Worm (Caenorhabditis elegans): ENCODE results near the gene nol-56.

ce11 chrV:10355773-10356335 is 3.1 kb upstream of the nol-56 start, which contains the start of gene sluh-7:
- TF ChIP-seq jun-1 (tag; optimal IDR thresholded peaks at IDR 0.05): no peak
- no peak for TF ChIP-seq ets-5 (GFP tag; IDR thresholded peaks at IDR 0.05)
- peak; percentile 93 for TF ChIP-seq mep-1 (tag; optimal IDR thresholded peaks at IDR 0.05)
- TF ChIP-seq nhr-237 (tag; optimal IDR thresholded peaks at IDR 0.05): peak; percentile 41
- TF ChIP-seq isw-1 (GFP tag; IDR thresholded peaks at IDR 0.05): peak; percentile 82
- peak; percentile 6 for TF ChIP-seq F16B12.6 (tag; optimal IDR thresholded peaks at IDR 0.05)
- peak; percentile 62 for TF ChIP-seq C16A3.4 (tag; optimal IDR thresholded peaks at IDR 0.05)
